Fruit fly (Drosophila melanogaster) whole organism, prepupa: Measurements from ENCODE around the gene CG6834.
A peak's percentile ranks its signal among the peaks of the same experiment; 100 is the strongest.

ENCODE experiments used
- Blimp-1 ChIP-seq: fragments of 200-800 bp; sonication (Bioruptor generic); optimal IDR thresholded peaks from 3 replicates; lab custom pipeline; 2017; ENCODE audit warnings: missing biosample characterization, missing genetic modification characterization, mild to moderate bottlenecking, moderate library complexity, missing genetic modification reagents
- CG16779 ChIP-seq: fragments of 200-800 bp; sonication (Bioruptor generic); optimal IDR thresholded peaks from 3 replicates; lab custom pipeline; 2017; ENCODE audit warnings: missing biosample characterization, mild to moderate bottlenecking, missing genetic modification characterization
- CG31627 ChIP-seq: fragments of 200-800 bp; sonication (Bioruptor generic); optimal IDR thresholded peaks from 3 replicates; lab custom pipeline; 2016; ENCODE audit warnings: missing biosample characterization, missing genetic modification characterization
- CG34406 ChIP-seq: fragments of 200-800 bp; sonication (Bioruptor generic); optimal IDR thresholded peaks from 3 replicates; lab custom pipeline; 2016; ENCODE audit warnings: missing biosample characterization, missing genetic modification characterization
- CG4318 ChIP-seq: fragments of 200-800 bp; sonication (Bioruptor generic); optimal IDR thresholded peaks from 3 replicates; lab custom pipeline; 2017; ENCODE audit warnings: missing biosample characterization, mild to moderate bottlenecking, missing genetic modification characterization
- CG8632 ChIP-seq: fragments of 200-800 bp; sonication (Bioruptor generic); optimal IDR thresholded peaks from 3 replicates; lab custom pipeline; 2016; ENCODE audit warnings: missing biosample characterization, missing genetic modification characterization
- Eip75B ChIP-seq: fragments of 200-800 bp; sonication (Bioruptor generic); optimal IDR thresholded peaks from 3 replicates; lab custom pipeline; 2016; ENCODE audit warnings: missing biosample characterization, missing genetic modification characterization
- Gug ChIP-seq: fragments of 200-800 bp; sonication (Bioruptor generic); IDR thresholded peaks from 2 replicates; pipeline ENCODE4 v1.3.6; 2022; ENCODE audit warnings: missing biosample characterization, missing genetic modification characterization
- Hr39 ChIP-seq: fragments of 200-800 bp; sonication (Bioruptor generic); optimal IDR thresholded peaks from 2 replicates; lab custom pipeline; 2016; ENCODE audit warnings: missing biosample characterization, missing genetic modification characterization
- OdsH ChIP-seq: fragments of 200-800 bp; sonication (Bioruptor generic); optimal IDR thresholded peaks from 3 replicates; lab custom pipeline; 2016; ENCODE audit warnings: missing biosample characterization, missing genetic modification characterization
- Smox ChIP-seq: fragments of 200-800 bp; sonication (Bioruptor generic); optimal IDR thresholded peaks from 3 replicates; lab custom pipeline; 2016; ENCODE audit warnings: missing biosample characterization, missing genetic modification characterization
- Sox14 ChIP-seq: fragments of 200-800 bp; sonication (Bioruptor generic); optimal IDR thresholded peaks from 3 replicates; lab custom pipeline; 2016; ENCODE audit warnings: missing biosample characterization, missing genetic modification characterization
- fkh ChIP-seq: fragments of 200-800 bp; sonication (Bioruptor generic); optimal IDR thresholded peaks from 3 replicates; lab custom pipeline; 2017; ENCODE audit warnings: missing biosample characterization, mild to moderate bottlenecking, missing genetic modification characterization, moderate library complexity
- topi ChIP-seq: fragments of 200-800 bp; sonication (Bioruptor generic); optimal IDR thresholded peaks from 3 replicates; lab custom pipeline; 2016; ENCODE audit warnings: missing biosample characterization, missing genetic modification characterization

- TF ChIP-seq Smox (no peak), CG16779 (tag; lab: Kevin White, UChicago) (peak; percentile 82), Hr39 (GFP tag; lab: Kevin White, UChicago) (no peak), CG34406 (GFP tag; lab: Kevin White, UChicago) (no peak), Blimp-1 (GFP tag; lab: Kevin White, UChicago) (peak; percentile 20), CG31627 (GFP tag; lab: Kevin White, UChicago) (no peak), Gug (no peak), Sox14 (GFP tag; lab: Kevin White, UChicago) (peak; percentile 9), OdsH (no peak), CG8632 (peak; percentile 6), Eip75B (GFP tag; lab: Kevin White, UChicago) (peak; percentile 49), CG4318 (no peak), fkh (no peak), topi (peak; percentile 29)
Observed at dm6 chr3R:11646826-11647225, 41.1 kb downstream of the CG6834 start.
